Worm (Caenorhabditis elegans) whole organism, young adult: Measurements from ENCODE around the gene let-756.
A peak's percentile ranks its signal among the peaks of the same experiment; 100 is the strongest.

Experiments used
- B0019.2 ChIP-seq: fragments of 200-800 bp; sonication (Bioruptor generic); conservative IDR thresholded peaks from 2 replicates; pipeline ENCODE4 v1.3.6; 2022; ENCODE audit warnings: missing genetic modification reagents, missing genetic modification characterization, missing compliant biosample characterization
- C06A6.2 ChIP-seq: fragments of 200-800 bp; sonication (Bioruptor generic); conservative IDR thresholded peaks from 2 replicates; pipeline ENCODE4 v1.3.6; 2022; ENCODE audit warnings: missing genetic modification characterization, missing compliant biosample characterization
- F10E7.11 ChIP-seq: sonication (generic microtip); optimal IDR thresholded peaks from 2 replicates; lab custom pipeline; 2017; ENCODE audit warnings: mild to moderate bottlenecking, missing genetic modification characterization, moderate library complexity, missing compliant biosample characterization
- F33H1.4 ChIP-seq: fragments of 200-800 bp; sonication (Bioruptor generic); IDR thresholded peaks from 2 replicates; pipeline ENCODE4 v1.3.6; 2022; ENCODE audit warnings: missing genetic modification reagents, missing genetic modification characterization, missing compliant biosample characterization
- F49E8.2 ChIP-seq: sonication (generic microtip); optimal IDR thresholded peaks from 3 replicates; lab custom pipeline; 2017; ENCODE audit warnings: missing genetic modification characterization, mild to moderate bottlenecking, missing compliant biosample characterization, antibody characterized with exemption, moderate library complexity; ENCODE audit not compliant: insufficient read depth
- K11D2.4 ChIP-seq: fragments of 200-800 bp; sonication (Bioruptor generic); IDR thresholded peaks from 2 replicates; pipeline ENCODE4 v1.3.6; 2022; ENCODE audit warnings: missing genetic modification reagents, missing genetic modification characterization, missing compliant biosample characterization
- T07F8.4 ChIP-seq: sonication (generic microtip); optimal IDR thresholded peaks from 2 replicates; lab custom pipeline; 2016; ENCODE audit warnings: mild to moderate bottlenecking, missing genetic modification characterization, moderate library complexity, missing compliant biosample characterization
- T26A5.8 ChIP-seq: sonication (generic microtip); optimal IDR thresholded peaks from 2 replicates; lab custom pipeline; 2016; ENCODE audit warnings: missing genetic modification characterization, missing compliant biosample characterization
- Y53F4B.3 ChIP-seq: fragments of 200-800 bp; sonication (Bioruptor generic); IDR thresholded peaks from 2 replicates; pipeline ENCODE4 v1.3.6; 2022; ENCODE audit warnings: missing genetic modification reagents, missing genetic modification characterization, missing compliant biosample characterization
- Y53G8AR.9 ChIP-seq: fragments of 200-800 bp; sonication (Bioruptor generic); conservative IDR thresholded peaks from 2 replicates; pipeline ENCODE4 v1.3.6; 2022; ENCODE audit warnings: missing genetic modification reagents, missing genetic modification characterization, missing compliant biosample characterization
- Y56A3A.18 ChIP-seq: fragments of 200-800 bp; sonication (Bioruptor generic); IDR thresholded peaks from 2 replicates; pipeline ENCODE4 v1.3.6; 2022; ENCODE audit warnings: missing genetic modification reagents, missing genetic modification characterization, missing compliant biosample characterization
- Y67H2A.10 ChIP-seq: fragments of 200-800 bp; sonication (Bioruptor generic); conservative IDR thresholded peaks from 2 replicates; pipeline ENCODE4 v1.3.6; 2022; ENCODE audit warnings: missing genetic modification reagents, missing genetic modification characterization, missing compliant biosample characterization
- akir-1 ChIP-seq: fragments of 200-800 bp; sonication (Bioruptor generic); optimal IDR thresholded peaks from 2 replicates; lab custom pipeline; 2018; ENCODE audit warnings: mild to moderate bottlenecking, missing genetic modification characterization, moderate library complexity, missing compliant biosample characterization
- attf-5 ChIP-seq: fragments of 200-800 bp; sonication (Bioruptor generic); optimal IDR thresholded peaks from 2 replicates; lab custom pipeline; 2018; ENCODE audit warnings: mild to moderate bottlenecking, missing genetic modification characterization, missing compliant biosample characterization
- bed-2 ChIP-seq: fragments of 200-800 bp; sonication (Bioruptor generic); IDR thresholded peaks from 2 replicates; pipeline ENCODE4 v1.3.6; 2022; ENCODE audit warnings: missing genetic modification reagents, missing genetic modification characterization, missing compliant biosample characterization
- ccch-3 ChIP-seq: fragments of 200-800 bp; sonication (Bioruptor generic); optimal IDR thresholded peaks from 2 replicates; lab custom pipeline; 2018; ENCODE audit warnings: mild to moderate bottlenecking, missing genetic modification characterization, missing compliant biosample characterization
- ceh-91 ChIP-seq: fragments of 200-800 bp; sonication (Bioruptor generic); IDR thresholded peaks from 2 replicates; pipeline ENCODE4 v1.3.6; 2022; ENCODE audit warnings: missing genetic modification reagents, missing genetic modification characterization, missing compliant biosample characterization
- chd-7 ChIP-seq: sonication (generic microtip); optimal IDR thresholded peaks from 2 replicates; lab custom pipeline; 2016; ENCODE audit warnings: mild to moderate bottlenecking, missing genetic modification characterization, moderate library complexity, missing compliant biosample characterization
- dpl-1 ChIP-seq: fragments of 150-350 bp; optimal IDR thresholded peaks from 2 replicates; lab custom pipeline; 2014; ENCODE audit warnings: missing biosample characterization, missing genetic modification reagents, missing genetic modification characterization
- efl-1 ChIP-seq: fragments of 150-350 bp; optimal IDR thresholded peaks from 2 replicates; lab custom pipeline; 2014; ENCODE audit warnings: missing biosample characterization, missing genetic modification reagents, missing genetic modification characterization
- fkh-3 ChIP-seq: sonication (generic microtip); optimal IDR thresholded peaks from 2 replicates; lab custom pipeline; 2016; ENCODE audit warnings: mild to moderate bottlenecking, missing genetic modification characterization, missing compliant biosample characterization
- hlh-12 ChIP-seq: sonication (generic microtip); optimal IDR thresholded peaks from 2 replicates; lab custom pipeline; 2016; ENCODE audit warnings: missing genetic modification characterization, missing compliant biosample characterization
- hmg-1.2 ChIP-seq: fragments of 200-800 bp; sonication (Bioruptor generic); IDR thresholded peaks from 2 replicates; pipeline ENCODE4 v1.3.6; 2022; ENCODE audit warnings: missing genetic modification reagents, missing genetic modification characterization, missing compliant biosample characterization
- hrde-1 ChIP-seq: sonication (generic microtip); optimal IDR thresholded peaks from 2 replicates; lab custom pipeline; 2016; ENCODE audit warnings: missing genetic modification characterization, mild to moderate bottlenecking, missing compliant biosample characterization, moderate library complexity, missing genotype, missing genetic modification reagents, borderline replicate concordance
- lag-1 ChIP-seq: fragments of 200-800 bp; sonication (Bioruptor generic); IDR thresholded peaks from 2 replicates; pipeline ENCODE4 v1.3.6; 2022; ENCODE audit warnings: missing genetic modification reagents, missing genetic modification characterization, missing compliant biosample characterization
- let-526 ChIP-seq: fragments of 200-800 bp; sonication (Bioruptor generic); IDR thresholded peaks from 2 replicates; pipeline ENCODE4 v1.3.6; 2022; ENCODE audit warnings: missing genetic modification reagents, missing genetic modification characterization, missing compliant biosample characterization
- lin-26 ChIP-seq: fragments of 200-800 bp; sonication (Bioruptor generic); IDR thresholded peaks from 2 replicates; pipeline ENCODE4 v1.3.6; 2022; ENCODE audit warnings: missing genetic modification reagents, missing genetic modification characterization, missing compliant biosample characterization
- lin-35 ChIP-seq, 3 experiments: fragments of 150-350 bp in 2 of 3; sonication (generic microtip) in 1 of 3; optimal IDR thresholded peaks; 2 replicates each; lab custom pipeline; 2014 to 2018; ENCODE audit warnings: missing biosample characterization in 3 of 3, missing genetic modification characterization in 3 of 3, missing genetic modification reagents in 3 of 3
- lin-54 ChIP-seq: fragments of 200-800 bp; sonication (Bioruptor generic); optimal IDR thresholded peaks from 2 replicates; lab custom pipeline; 2018; ENCODE audit warnings: mild to moderate bottlenecking, missing genetic modification characterization, missing compliant biosample characterization
- lir-1 ChIP-seq: fragments of 200-800 bp; sonication (Bioruptor generic); conservative IDR thresholded peaks from 2 replicates; pipeline ENCODE4 v1.3.6; 2022; ENCODE audit warnings: missing genetic modification reagents, missing genetic modification characterization, missing compliant biosample characterization
- madf-6 ChIP-seq: fragments of 200-800 bp; sonication (Bioruptor generic); IDR thresholded peaks from 2 replicates; pipeline ENCODE4 v1.3.6; 2022; ENCODE audit warnings: missing genetic modification reagents, missing genetic modification characterization, missing compliant biosample characterization
- madf-8 ChIP-seq: fragments of 200-800 bp; sonication (Bioruptor generic); conservative IDR thresholded peaks from 2 replicates; pipeline ENCODE4 v1.3.6; 2022; ENCODE audit warnings: missing genetic modification reagents, missing genetic modification characterization, missing compliant biosample characterization
- mxl-1 ChIP-seq: sonication (generic microtip); optimal IDR thresholded peaks from 2 replicates; lab custom pipeline; 2016; ENCODE audit warnings: missing genetic modification characterization, missing compliant biosample characterization
- nfya-2 ChIP-seq: fragments of 200-800 bp; sonication (Bioruptor generic); IDR thresholded peaks from 2 replicates; pipeline ENCODE4 v1.3.6; 2022; ENCODE audit warnings: missing genetic modification reagents, missing genetic modification characterization, missing compliant biosample characterization
- nhr-179 ChIP-seq: sonication (generic microtip); optimal IDR thresholded peaks from 2 replicates; lab custom pipeline; 2016; ENCODE audit warnings: mild to moderate bottlenecking, missing genetic modification characterization, missing compliant biosample characterization
- nhr-27 ChIP-seq: fragments of 200-800 bp; sonication (Bioruptor generic); optimal IDR thresholded peaks from 2 replicates; lab custom pipeline; 2018; ENCODE audit warnings: mild to moderate bottlenecking, missing genetic modification characterization, moderate library complexity, missing compliant biosample characterization
- nhr-80 ChIP-seq: sonication (generic microtip); optimal IDR thresholded peaks from 2 replicates; lab custom pipeline; 2016; ENCODE audit warnings: missing genetic modification characterization, missing compliant biosample characterization
- nhr-90 ChIP-seq: sonication (generic microtip); optimal IDR thresholded peaks from 2 replicates; lab custom pipeline; 2016; ENCODE audit warnings: missing genotype, mild to moderate bottlenecking, missing genetic modification characterization, missing compliant biosample characterization
- rcor-1 ChIP-seq: fragments of 200-800 bp; sonication (Bioruptor generic); IDR thresholded peaks from 2 replicates; pipeline ENCODE4 v1.3.6; 2022; ENCODE audit warnings: missing genetic modification reagents, missing genetic modification characterization, missing compliant biosample characterization
- rec-8 ChIP-seq, 2 experiments: sonication (generic microtip); optimal IDR thresholded peaks; 2 replicates each; lab custom pipeline; 2016; ENCODE audit warnings: mild to moderate bottlenecking in 2 of 2, missing genetic modification characterization in 2 of 2, missing genetic modification reagents in 2 of 2, missing genotype in 2 of 2, missing biosample characterization in 1 of 2, missing compliant biosample characterization in 1 of 2, moderate library complexity in 1 of 2
- rpc-1 ChIP-seq, 2 experiments: fragments of 150-350 bp in 1 of 2; sonication (generic microtip) in 1 of 2; optimal IDR thresholded peaks; 2 replicates each; lab custom pipeline; 2014 to 2018; ENCODE audit warnings: missing biosample characterization in 1 of 2, missing genetic modification characterization in 1 of 2, missing genetic modification reagents in 1 of 2, missing genotype in 1 of 2
- snpc-1.3 ChIP-seq: sonication (generic microtip); optimal IDR thresholded peaks from 2 replicates; lab custom pipeline; 2017; ENCODE audit warnings: missing genetic modification characterization, mild to moderate bottlenecking, missing compliant biosample characterization, antibody characterized with exemption, moderate library complexity, missing genotype, missing genetic modification reagents; ENCODE audit not compliant: insufficient read depth
- somi-1 ChIP-seq: fragments of 200-800 bp; sonication (Bioruptor generic); optimal IDR thresholded peaks from 2 replicates; lab custom pipeline; 2018; ENCODE audit warnings: mild to moderate bottlenecking, missing genetic modification characterization, missing compliant biosample characterization
- sptf-2 ChIP-seq: fragments of 200-800 bp; sonication (Bioruptor generic); optimal IDR thresholded peaks from 2 replicates; lab custom pipeline; 2018; ENCODE audit warnings: mild to moderate bottlenecking, missing genetic modification characterization, missing compliant biosample characterization
- tlf-1 ChIP-seq: fragments of 200-800 bp; sonication (Bioruptor generic); optimal IDR thresholded peaks from 2 replicates; lab custom pipeline; 2018; ENCODE audit warnings: mild to moderate bottlenecking, missing genetic modification characterization, missing compliant biosample characterization
- unc-62 ChIP-seq: fragments of 150-350 bp; optimal IDR thresholded peaks from 2 replicates; lab custom pipeline; 2014; ENCODE audit warnings: missing biosample characterization, missing genetic modification reagents, missing genetic modification characterization
- zim-3 ChIP-seq: sonication (generic microtip); optimal IDR thresholded peaks from 2 replicates; lab custom pipeline; 2017; ENCODE audit warnings: mild to moderate bottlenecking, missing genetic modification characterization, moderate library complexity, missing compliant biosample characterization
- ztf-18 ChIP-seq: sonication (generic microtip); optimal IDR thresholded peaks from 2 replicates; lab custom pipeline; 2016; ENCODE audit warnings: missing genotype, mild to moderate bottlenecking, missing genetic modification characterization, missing compliant biosample characterization
- ztf-22 ChIP-seq: fragments of 200-800 bp; sonication (Bioruptor generic); optimal IDR thresholded peaks from 2 replicates; lab custom pipeline; 2018; ENCODE audit warnings: mild to moderate bottlenecking, missing genetic modification characterization, moderate library complexity, missing compliant biosample characterization

let-756 gene

ce11 chrIII:6420995-6421404 is 14.1 kb downstream of the let-756 start:
- TF ChIP-seq K11D2.4 (GFP tag; lab: Robert Waterston, UW) (peak; percentile 85), T26A5.8 (no peak), lin-54 (peak; percentile 71), ztf-18 (tag; lab: Kevin White, UChicago) (peak; percentile 38), fkh-3 (tag; lab: Kevin White, UChicago) (no peak), ceh-91 (no peak), rec-8 (tag; optimal IDR thresholded peaks at IDR 0.05; lab: Kevin White, UChicago) (no peak), ccch-3 (GFP tag; lab: Kevin White, UChicago) (no peak), madf-6 (GFP tag; lab: Robert Waterston, UW) (peak; percentile 50; the same call in 1 of the 2 replicates), hrde-1 (tag; lab: Kevin White, UChicago) (no peak), hmg-1.2 (peak; percentile 99), Y67H2A.10 (no peak), lir-1 (GFP tag; lab: Robert Waterston, UW) (no peak), C06A6.2 (GFP tag; lab: Robert Waterston, UW) (peak; percentile 86), akir-1 (GFP tag; lab: Kevin White, UChicago) (no peak), Y53G8AR.9 (GFP tag; lab: Robert Waterston, UW) (no peak), tlf-1 (peak; percentile 84), B0019.2 (GFP tag; lab: Robert Waterston, UW) (no peak), nhr-179 (no peak), chd-7 (peak; percentile 86), rpc-1 (optimal IDR thresholded peaks at IDR 0.05; lab: Kevin White, UChicago) (no peak), rpc-1 (tag; optimal IDR thresholded peaks at IDR 0.05; lab: Kevin White, UChicago) (no peak), snpc-1.3 (no peak), mxl-1 (no peak), dpl-1 (GFP tag; lab: Kevin White, UChicago) (no peak), nfya-2 (GFP tag; lab: Robert Waterston, UW) (no peak), F49E8.2 (tag; lab: Kevin White, UChicago) (no peak), lag-1 (no peak), let-526 (GFP tag; lab: Robert Waterston, UW) (peak; percentile 78), hlh-12 (tag; lab: Kevin White, UChicago) (no peak), sptf-2 (GFP tag; lab: Kevin White, UChicago) (no peak), rcor-1 (GFP tag; lab: Robert Waterston, UW) (peak; percentile 41; the same call in 1 of the 2 replicates), bed-2 (GFP tag; lab: Robert Waterston, UW) (no peak), efl-1 (GFP tag; lab: Kevin White, UChicago) (no peak), F10E7.11 (tag; lab: Kevin White, UChicago) (no peak), nhr-27 (tag; lab: Kevin White, UChicago) (no peak), somi-1 (GFP tag; lab: Kevin White, UChicago) (peak; percentile 88), nhr-80 (tag; lab: Kevin White, UChicago) (peak; percentile 75), Y53F4B.3 (GFP tag; lab: Robert Waterston, UW) (no peak), attf-5 (GFP tag; lab: Kevin White, UChicago) (peak; percentile 64), unc-62 (GFP tag; lab: Kevin White, UChicago) (no peak), lin-35 (GFP tag; optimal IDR thresholded peaks at IDR 0.05; lab: Kevin White, UChicago) (peak in 1 of 3 experiments; percentile 23), ztf-22 (GFP tag; lab: Kevin White, UChicago) (peak; percentile 60), F33H1.4 (GFP tag; lab: Robert Waterston, UW) (no peak), lin-26 (GFP tag; lab: Robert Waterston, UW) (peak; percentile 66), zim-3 (tag; lab: Kevin White, UChicago) (no peak), Y56A3A.18 (GFP tag; lab: Robert Waterston, UW) (peak; percentile 60), T07F8.4 (peak; percentile 5), nhr-90 (tag; lab: Kevin White, UChicago) (no peak), madf-8 (no peak)
